Worm (Caenorhabditis elegans): Measurements from ENCODE around the gene peb-1.

DNA sequence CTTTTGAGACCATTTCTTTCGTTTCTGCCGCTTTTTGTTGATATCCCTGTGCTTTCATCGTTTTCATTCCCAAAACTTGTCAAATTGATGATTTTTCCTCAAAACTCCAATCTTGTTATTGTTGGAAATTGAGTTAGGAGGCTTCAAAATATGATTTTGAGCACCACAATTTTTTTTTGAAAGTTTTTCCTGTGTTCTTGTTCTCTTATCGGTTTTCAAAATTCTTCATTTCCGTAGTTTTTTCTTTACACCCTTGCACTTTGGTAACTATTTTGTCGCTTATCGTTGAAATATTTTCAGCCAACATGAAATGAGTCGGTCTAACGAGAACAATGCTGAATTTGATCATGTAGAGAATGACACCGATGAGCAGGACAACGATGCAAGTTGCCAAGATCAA lies 30.3 kb upstream of the peb-1 start, which contains the start of gene F48B9.1:
- TF ChIP-seq T22C8.4 (GFP tag; IDR thresholded peaks at IDR 0.05) = no peak
- no peak for TF ChIP-seq tab-1 (GFP tag; IDR thresholded peaks at IDR 0.05)
- TF ChIP-seq cog-1 (tag; optimal IDR thresholded peaks at IDR 0.05) = no peak
- no peak for TF ChIP-seq ztf-29 (GFP tag; IDR thresholded peaks at IDR 0.05)
- no peak for TF ChIP-seq klf-2 (GFP tag; conservative IDR thresholded peaks at IDR 0.05)
- no peak for TF ChIP-seq ztf-23 (GFP tag; IDR thresholded peaks at IDR 0.05)
- TF ChIP-seq flt-1 (GFP tag; IDR thresholded peaks at IDR 0.05) = no peak
- no peak for TF ChIP-seq ref-1 (GFP tag; conservative IDR thresholded peaks at IDR 0.05)
- no peak for TF ChIP-seq med-1 (GFP tag; optimal IDR thresholded peaks at IDR 0.05; ENCODE audit: insufficient read depth)

Data from whole organism, midembryonic.